Worm (Caenorhabditis elegans): Measurements from ENCODE around the gene H34I24.1.
A peak's percentile ranks its signal among the peaks of the same experiment; 100 is the strongest.

DNA sequence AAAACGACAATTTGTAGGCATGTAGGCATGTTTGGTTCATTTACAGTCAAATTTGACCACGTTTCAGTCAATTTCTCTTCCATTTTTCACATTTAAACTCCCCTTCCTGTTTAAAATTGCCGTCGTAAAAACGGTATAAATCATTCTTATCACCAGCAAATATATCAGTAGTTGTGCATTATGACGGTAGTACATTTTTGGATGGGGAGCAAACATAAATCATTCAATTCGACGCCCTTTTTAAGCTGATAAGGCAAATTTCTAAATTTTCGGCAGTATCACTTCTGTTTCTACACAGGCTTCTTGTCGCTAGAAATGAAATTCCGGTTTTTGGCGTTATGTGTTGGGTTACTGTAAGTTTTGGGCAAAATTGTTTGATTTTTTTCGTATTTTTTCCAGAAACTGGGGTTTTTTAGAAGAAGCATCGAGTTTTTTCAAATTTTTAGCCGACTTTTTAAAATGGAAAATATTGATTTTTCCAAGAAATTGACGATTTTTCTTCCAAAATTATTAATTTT lies 4.9 kb upstream of the H34I24.1 start, which contains the start of gene H34I24.2:
- no peak for TF ChIP-seq skn-1 (tag; optimal IDR thresholded peaks at IDR 0.05)
- no peak for TF ChIP-seq ceh-44 (GFP tag; IDR thresholded peaks at IDR 0.05)
- no peak for TF ChIP-seq nhr-25 (tag; optimal IDR thresholded peaks at IDR 0.05; ENCODE audit: borderline replicate concordance, insufficient read depth)
- no peak for TF ChIP-seq aly-2 (tag; optimal IDR thresholded peaks at IDR 0.05)
- no peak for TF ChIP-seq snpc-4 (tag; optimal IDR thresholded peaks at IDR 0.05)
- TF ChIP-seq lin-13 (GFP tag; optimal IDR thresholded peaks at IDR 0.05) = no peak
- TF ChIP-seq pha-4 (GFP tag; IDR thresholded peaks at IDR 0.05) = no peak
- no peak for TF ChIP-seq pha-4 (tag; optimal IDR thresholded peaks at IDR 0.05)
- no peak for TF ChIP-seq zfp-2 (tag; optimal IDR thresholded peaks at IDR 0.05)
- TF ChIP-seq php-3 (GFP tag; IDR thresholded peaks at IDR 0.05) = 0 out of 2 replicates have a peak, but pooled peaks have one; percentile 14
- TF ChIP-seq fos-1 (tag; optimal IDR thresholded peaks at IDR 0.05) = no peak
- TF ChIP-seq nhr-41 (GFP tag; IDR thresholded peaks at IDR 0.05) = no peak
